ENCODE assay signal across 1 fruit fly cellular context in genomic region chr3R:5075934-5076834, dm6.
TF ChIP-seq lines count a peak whose summit lies in the region.

No protein-coding gene starts in this region.

TF ChIP-seq in whole organism, embryonic, 481 proteins besides CTCF, POLR2A, EP300 and RAD21 (continued from another document):
- TF ChIP-seq CG6689 (GFP tag; IDR thresholded peaks at IDR 0.05; lab: Robert Waterston, UW) (peak; percentile 57), CG4404 (GFP tag; IDR thresholded peaks at IDR 0.05; lab: Robert Waterston, UW) (0 out of 2 replicates have a peak, but pooled peaks have one; percentile 24), CG1602 (GFP tag; optimal IDR thresholded peaks at IDR 0.05; lab: Kevin White, UChicago) (peak; percentile 18), br (optimal IDR thresholded peaks at IDR 0.05; lab: Kevin White, UChicago) (no peak), org-1 (GFP tag; optimal IDR thresholded peaks at IDR 0.05; lab: Kevin White, UChicago) (peak; percentile 41), CG12219 (GFP tag; optimal IDR thresholded peaks at IDR 0.05; lab: Kevin White, UChicago) (peak; percentile 12), CoRest (tag; optimal IDR thresholded peaks at IDR 0.05; lab: Kevin White, UChicago) (peak; percentile 55), sens-2 (GFP tag; IDR thresholded peaks at IDR 0.05; lab: Robert Waterston, UW) (0 out of 2 replicates have a peak, but pooled peaks have one; percentile 24), sna (GFP tag; IDR thresholded peaks at IDR 0.05; lab: Robert Waterston, UW; ENCODE audit: partially characterized antibody) (no peak), CG17186 (GFP tag; optimal IDR thresholded peaks at IDR 0.05; lab: Kevin White, UChicago) (peak; percentile 10), CG14441 (GFP tag; IDR thresholded peaks at IDR 0.05; lab: Robert Waterston, UW) (peak; percentile 16; the same call in 1 of the 2 replicates), ERR (GFP tag; optimal IDR thresholded peaks at IDR 0.05; lab: Kevin White, UChicago) (peak; percentile 15), vvl (GFP tag; IDR thresholded peaks at IDR 0.05; lab: Robert Waterston, UW) (no peak), CG3163 (GFP tag; optimal IDR thresholded peaks at IDR 0.05; lab: Kevin White, UChicago) (peak; percentile 10), fd96Cb (tag; optimal IDR thresholded peaks at IDR 0.05; lab: Kevin White, UChicago) (peak; percentile 51), tgo (GFP tag; IDR thresholded peaks at IDR 0.05; lab: Robert Waterston, UW) (no peak; the same call in 1 of the 3 replicates), CG7556 (GFP tag; optimal IDR thresholded peaks at IDR 0.05; lab: Kevin White, UChicago) (peak; percentile 65), Chrac-16 (GFP tag; optimal IDR thresholded peaks at IDR 0.05; lab: Kevin White, UChicago) (peak; percentile 10), sug (tag; optimal IDR thresholded peaks at IDR 0.05; lab: Kevin White, UChicago) (no peak), Scr (GFP tag; IDR thresholded peaks at IDR 0.05; lab: Robert Waterston, UW; ENCODE audit: partially characterized antibody) (peak; percentile 20; the same call in 1 of the 2 replicates), zf30C (GFP tag; optimal IDR thresholded peaks at IDR 0.05; lab: Kevin White, UChicago) (peak; percentile 71), CG10979 (tag; optimal IDR thresholded peaks at IDR 0.05; lab: Kevin White, UChicago) (peak; percentile 70), CG34224 (GFP tag; IDR thresholded peaks at IDR 0.05; lab: Robert Waterston, UW; ENCODE audit: partially characterized antibody) (no peak), chm (GFP tag; IDR thresholded peaks at IDR 0.05; lab: Robert Waterston, UW) (no peak; the same call in 1 of the 2 replicates), CG14710 (tag; optimal IDR thresholded peaks at IDR 0.05; lab: Kevin White, UChicago) (peak; percentile 39), Nf-YB (GFP tag; optimal IDR thresholded peaks at IDR 0.05; lab: Kevin White, UChicago) (peak; percentile 10), Sox100B (GFP tag; optimal IDR thresholded peaks at IDR 0.05; lab: Kevin White, UChicago) (peak; percentile 51), CG6813 (GFP tag; optimal IDR thresholded peaks at IDR 0.05; lab: Kevin White, UChicago) (no peak), ham (GFP tag; IDR thresholded peaks at IDR 0.05; lab: Robert Waterston, UW) (no peak), HHEX (GFP tag; optimal IDR thresholded peaks at IDR 0.05; lab: Kevin White, UChicago) (peak; percentile 34), eve (GFP tag; optimal IDR thresholded peaks at IDR 0.05; lab: Kevin White, UChicago) (peak in 1 of 2 experiments; percentile 68), CG12071 (GFP tag; optimal IDR thresholded peaks at IDR 0.05; lab: Kevin White, UChicago) (peak; percentile 5), CG17829 (tag; optimal IDR thresholded peaks at IDR 0.05; lab: Kevin White, UChicago) (peak; percentile 64), CG11695 (GFP tag; IDR thresholded peaks at IDR 0.05; lab: Robert Waterston, UW) (no peak), CG7928 (GFP tag; optimal IDR thresholded peaks at IDR 0.05; lab: Kevin White, UChicago) (no peak), CG31365 (tag; optimal IDR thresholded peaks at IDR 0.05; lab: Kevin White, UChicago) (no peak), CG12391 (tag; optimal IDR thresholded peaks at IDR 0.05; lab: Kevin White, UChicago) (peak; percentile 67), CG34422 (GFP tag; IDR thresholded peaks at IDR 0.05; lab: Robert Waterston, UW) (0 out of 3 replicates have a peak, but pooled peaks have one; percentile 15), kni (GFP tag; optimal IDR thresholded peaks at IDR 0.05; lab: Kevin White, UChicago) (peak; percentile 10), CG8388 (GFP tag; optimal IDR thresholded peaks at IDR 0.05; lab: Kevin White, UChicago) (peak; percentile 66), Kr (GFP tag; optimal IDR thresholded peaks at IDR 0.05; lab: Kevin White, UChicago) (no peak), D (optimal IDR thresholded peaks at IDR 0.05; lab: Kevin White, UChicago) (no peak), D (GFP tag; optimal IDR thresholded peaks at IDR 0.05; lab: Kevin White, UChicago) (peak; percentile 62), stc (GFP tag; IDR thresholded peaks at IDR 0.05; lab: Robert Waterston, UW) (peak; percentile 42; the same call in 1 of the 2 replicates), p53 (GFP tag; optimal IDR thresholded peaks at IDR 0.05; lab: Kevin White, UChicago) (no peak), CG8290 (GFP tag; optimal IDR thresholded peaks at IDR 0.05; lab: Kevin White, UChicago) (no peak), CG8290 (tag; optimal IDR thresholded peaks at IDR 0.05; lab: Kevin White, UChicago) (peak in 1 of 2 experiments; percentile 24), nerfin-1 (tag; optimal IDR thresholded peaks at IDR 0.05; lab: Kevin White, UChicago) (peak; percentile 35), bbx (GFP tag; IDR thresholded peaks at IDR 0.05; lab: Robert Waterston, UW; ENCODE audit: partially characterized antibody) (no peak), fd64A (GFP tag; optimal IDR thresholded peaks at IDR 0.05; lab: Kevin White, UChicago) (no peak), Asciz (GFP tag; optimal IDR thresholded peaks at IDR 0.05; lab: Kevin White, UChicago) (peak; percentile 51), hbn (GFP tag; IDR thresholded peaks at IDR 0.05; lab: Robert Waterston, UW; ENCODE audit: partially characterized antibody) (no peak), bcd (GFP tag; optimal IDR thresholded peaks at IDR 0.05; lab: Kevin White, UChicago) (peak; percentile 40), CG10959 (GFP tag; IDR thresholded peaks at IDR 0.05; lab: Robert Waterston, UW) (no peak), lov (optimal IDR thresholded peaks at IDR 0.05; lab: Kevin White, UChicago) (no peak), lov (GFP tag; IDR thresholded peaks at IDR 0.05; lab: Robert Waterston, UW) (0 out of 3 replicates have a peak, but pooled peaks have one; percentile 12), HLH54F (GFP tag; optimal IDR thresholded peaks at IDR 0.05; lab: Kevin White, UChicago) (no peak), CG17568 (GFP tag; optimal IDR thresholded peaks at IDR 0.05; lab: Kevin White, UChicago) (peak; percentile 41), nmo (GFP tag; optimal IDR thresholded peaks at IDR 0.05; lab: Kevin White, UChicago) (peak; percentile 54), cad (GFP tag; optimal IDR thresholded peaks at IDR 0.05; lab: Kevin White, UChicago) (peak; percentile 49), ssp (GFP tag; IDR thresholded peaks at IDR 0.05; lab: Robert Waterston, UW) (no peak), CG2712 (tag; optimal IDR thresholded peaks at IDR 0.05; lab: Kevin White, UChicago) (peak; percentile 74), tio (GFP tag; optimal IDR thresholded peaks at IDR 0.05; lab: Kevin White, UChicago) (peak; percentile 15), CG7987 (GFP tag; optimal IDR thresholded peaks at IDR 0.05; lab: Kevin White, UChicago) (peak; percentile 19), CG2202 (tag; optimal IDR thresholded peaks at IDR 0.05; lab: Kevin White, UChicago) (peak; percentile 44), gcm (GFP tag; optimal IDR thresholded peaks at IDR 0.05; lab: Kevin White, UChicago) (peak; percentile 64), Bgb (GFP tag; IDR thresholded peaks at IDR 0.05; lab: Robert Waterston, UW; ENCODE audit: partially characterized antibody) (no peak), Optix (GFP tag; IDR thresholded peaks at IDR 0.05; lab: Robert Waterston, UW) (no peak), CG8089 (GFP tag; optimal IDR thresholded peaks at IDR 0.05; lab: Kevin White, UChicago) (no peak), Pdp1 (GFP tag; optimal IDR thresholded peaks at IDR 0.05; lab: Kevin White, UChicago) (peak in 1 of 2 experiments; percentile 57), pb (GFP tag; optimal IDR thresholded peaks at IDR 0.05; lab: Kevin White, UChicago) (peak; percentile 23), pan (optimal IDR thresholded peaks at IDR 0.05; lab: Kevin White, UChicago) (no peak), pan (GFP tag; optimal IDR thresholded peaks at IDR 0.05 in 1 of 2, IDR thresholded peaks at IDR 0.05 in 1 of 2) (peak in 1 of 2 experiments; percentile 23), Lpt (GFP tag; optimal IDR thresholded peaks at IDR 0.05; lab: Kevin White, UChicago) (no peak), bsh (GFP tag; optimal IDR thresholded peaks at IDR 0.05; lab: Kevin White, UChicago) (peak in 1 of 2 experiments; percentile 71), CG31441 (GFP tag; IDR thresholded peaks at IDR 0.05; lab: Robert Waterston, UW) (peak; percentile 44; the same call in 1 of the 2 replicates), dysf (GFP tag; IDR thresholded peaks at IDR 0.05; lab: Robert Waterston, UW) (0 out of 3 replicates have a peak, but pooled peaks have one; percentile 14), CG10431 (GFP tag; optimal IDR thresholded peaks at IDR 0.05; lab: Kevin White, UChicago) (peak; percentile 11), CG17359 (tag; optimal IDR thresholded peaks at IDR 0.05; lab: Kevin White, UChicago) (peak; percentile 61), CG13424 (tag; optimal IDR thresholded peaks at IDR 0.05; lab: Kevin White, UChicago) (peak; percentile 41), schlank (tag; optimal IDR thresholded peaks at IDR 0.05; lab: Kevin White, UChicago) (no peak), E2f1 (GFP tag; IDR thresholded peaks at IDR 0.05; lab: Robert Waterston, UW) (peak; percentile 26), CG2875 (GFP tag; optimal IDR thresholded peaks at IDR 0.05; lab: Kevin White, UChicago) (peak; percentile 72), Trl (optimal IDR thresholded peaks at IDR 0.05; lab: Kevin White, UChicago) (no peak), Trl (GFP tag; optimal IDR thresholded peaks at IDR 0.05; lab: Kevin White, UChicago) (peak; percentile 59), Dek (tag; optimal IDR thresholded peaks at IDR 0.05; lab: Kevin White, UChicago) (peak; percentile 34), CG12744 (GFP tag; optimal IDR thresholded peaks at IDR 0.05; lab: Kevin White, UChicago) (peak; percentile 2), seq (GFP tag; IDR thresholded peaks at IDR 0.05; lab: Robert Waterston, UW) (0 out of 2 replicates have a peak, but pooled peaks have one; percentile 9), HmgD (GFP tag; optimal IDR thresholded peaks at IDR 0.05; lab: Kevin White, UChicago) (no peak), Stat92E (GFP tag; optimal IDR thresholded peaks at IDR 0.05; lab: Kevin White, UChicago) (no peak), CG7271 (tag; optimal IDR thresholded peaks at IDR 0.05; lab: Kevin White, UChicago) (no peak), Oli (tag; optimal IDR thresholded peaks at IDR 0.05; lab: Kevin White, UChicago) (peak; percentile 57), B-H1 (GFP tag; IDR thresholded peaks at IDR 0.05; lab: Robert Waterston, UW) (no peak), HLHmδ (GFP tag; optimal IDR thresholded peaks at IDR 0.05; lab: Kevin White, UChicago) (peak; percentile 12), CG1529 (GFP tag; optimal IDR thresholded peaks at IDR 0.05; lab: Kevin White, UChicago) (no peak), Mad (GFP tag; optimal IDR thresholded peaks at IDR 0.05; lab: Kevin White, UChicago) (no peak), CG18262 (tag; optimal IDR thresholded peaks at IDR 0.05; lab: Kevin White, UChicago) (peak; percentile 72), CG15601 (tag; optimal IDR thresholded peaks at IDR 0.05; lab: Kevin White, UChicago) (peak; percentile 38), pros (GFP tag; optimal IDR thresholded peaks at IDR 0.05; lab: Kevin White, UChicago) (peak; percentile 2), CG1233 (GFP tag; optimal IDR thresholded peaks at IDR 0.05; lab: Kevin White, UChicago) (peak; percentile 27), lola (GFP tag; optimal IDR thresholded peaks at IDR 0.05; lab: Kevin White, UChicago) (peak in 1 of 3 experiments; percentile 69), lab (GFP tag; optimal IDR thresholded peaks at IDR 0.05; lab: Kevin White, UChicago) (peak; percentile 48), Atf6 (GFP tag; IDR thresholded peaks at IDR 0.05; lab: Robert Waterston, UW) (no peak), ken (GFP tag; IDR thresholded peaks at IDR 0.05; lab: Robert Waterston, UW) (peak; percentile 53; the same call in 1 of the 3 replicates), abd-A (tag; optimal IDR thresholded peaks at IDR 0.05; lab: Kevin White, UChicago) (no peak), Six4 (GFP tag; optimal IDR thresholded peaks at IDR 0.05; lab: Kevin White, UChicago) (peak; percentile 26), chinmo (GFP tag; IDR thresholded peaks at IDR 0.05; lab: Robert Waterston, UW; ENCODE audit: partially characterized antibody) (no peak), Sry-δ (GFP tag; optimal IDR thresholded peaks at IDR 0.05; lab: Kevin White, UChicago) (peak; percentile 32)
